Worm (Caenorhabditis elegans): ENCODE data around the gene Y54G2A.77.
"Not testable (repeated sequence)": the region's sequence is repeated elsewhere in the genome, so short reads cannot be mapped to it uniquely, and the experiment has no call there.

Gene Y54G2A.77

DNA sequence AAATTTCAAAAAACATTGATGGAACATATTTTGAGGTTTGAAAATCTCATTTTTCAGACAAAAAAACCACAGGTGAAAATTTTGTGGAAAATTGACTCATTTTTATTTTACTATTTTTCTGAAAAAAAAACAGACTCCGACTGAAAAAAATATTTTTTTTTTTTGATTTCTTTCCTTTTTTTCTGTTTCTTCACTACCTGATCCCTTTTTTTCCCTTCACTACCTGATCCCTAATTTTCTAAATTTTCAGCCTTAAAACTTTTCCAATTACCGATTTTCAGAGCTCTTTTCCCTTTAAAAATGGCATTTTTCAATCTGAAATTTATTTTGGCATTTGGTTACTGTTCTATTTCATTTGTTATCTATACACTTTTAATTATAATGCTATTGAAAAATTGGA is at the start of gene Y54G2A.77:
Gene Y54G2A.77, plus strand, starts transcription at position 301 of the 400 bp plus-strand sequence.
- TF ChIP-seq ceh-36 (tag; optimal IDR thresholded peaks at IDR 0.05) (no peak), sea-1 (GFP tag; conservative IDR thresholded peaks at IDR 0.05) (no peak), ceh-13 (GFP tag; optimal IDR thresholded peaks at IDR 0.05) (no peak), hmg-4 (GFP tag; optimal IDR thresholded peaks at IDR 0.05) (no peak), hmbx-1 (tag; optimal IDR thresholded peaks at IDR 0.05) (no peak), ama-1 (optimal IDR thresholded peaks at IDR 0.05) (no peak), scrt-1 (GFP tag; IDR thresholded peaks at IDR 0.05) (no peak), tbx-11 (GFP tag; IDR thresholded peaks at IDR 0.05) (no peak), pes-1 (GFP tag; IDR thresholded peaks at IDR 0.05) (no peak), flt-1 (GFP tag; IDR thresholded peaks at IDR 0.05) (no peak), F13C5.2 (tag; optimal IDR thresholded peaks at IDR 0.05) (no peak), aly-1 (tag; optimal IDR thresholded peaks at IDR 0.05) (no peak)

DNA sequence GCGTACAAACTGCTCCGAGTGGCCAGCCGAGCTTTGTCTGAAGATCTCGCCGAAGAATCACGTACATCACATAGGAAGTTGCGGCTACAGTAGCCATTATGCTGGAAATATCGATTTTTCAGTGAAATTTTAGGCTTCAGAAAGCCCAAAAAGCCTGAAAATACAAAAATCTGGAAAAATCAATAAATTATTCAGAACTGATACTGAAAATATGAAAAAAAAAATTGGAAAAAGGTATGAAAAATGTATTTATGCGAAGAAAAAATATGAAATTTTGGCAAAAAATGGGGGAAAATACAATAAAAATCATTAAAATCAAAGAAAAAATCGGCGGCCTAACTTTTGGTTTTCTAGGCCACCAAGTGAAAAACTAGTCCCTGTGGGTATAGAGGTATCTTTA is 49.5 kb upstream of the Y54G2A.77 start, which contains the start of gene Y94H6A.12:
Gene Y94H6A.12, minus strand, starts transcription at position 101 of the 400 bp plus-strand sequence.
- TF ChIP-seq tra-4 (tag; optimal IDR thresholded peaks at IDR 0.05) = no peak
- no peak for TF ChIP-seq tbx-37 (GFP tag; conservative IDR thresholded peaks at IDR 0.05)
- TF ChIP-seq ceh-13 (GFP tag; optimal IDR thresholded peaks at IDR 0.05) = no peak
- TF ChIP-seq hmg-4 (GFP tag; optimal IDR thresholded peaks at IDR 0.05) = no peak
- no peak for TF ChIP-seq scrt-1 (GFP tag; IDR thresholded peaks at IDR 0.05)
- no peak for TF ChIP-seq ets-7 (tag; optimal IDR thresholded peaks at IDR 0.05)
- no peak for TF ChIP-seq ceh-36 (tag; optimal IDR thresholded peaks at IDR 0.05)
- TF ChIP-seq F13C5.2 (tag; optimal IDR thresholded peaks at IDR 0.05) = no peak
- TF ChIP-seq B0310.2 (tag; optimal IDR thresholded peaks at IDR 0.05) = no peak
- no peak for TF ChIP-seq flt-1 (GFP tag; IDR thresholded peaks at IDR 0.05)
- no peak for TF ChIP-seq sea-1 (GFP tag; conservative IDR thresholded peaks at IDR 0.05)
- TF ChIP-seq ama-1 (optimal IDR thresholded peaks at IDR 0.05) = no peak

DNA sequence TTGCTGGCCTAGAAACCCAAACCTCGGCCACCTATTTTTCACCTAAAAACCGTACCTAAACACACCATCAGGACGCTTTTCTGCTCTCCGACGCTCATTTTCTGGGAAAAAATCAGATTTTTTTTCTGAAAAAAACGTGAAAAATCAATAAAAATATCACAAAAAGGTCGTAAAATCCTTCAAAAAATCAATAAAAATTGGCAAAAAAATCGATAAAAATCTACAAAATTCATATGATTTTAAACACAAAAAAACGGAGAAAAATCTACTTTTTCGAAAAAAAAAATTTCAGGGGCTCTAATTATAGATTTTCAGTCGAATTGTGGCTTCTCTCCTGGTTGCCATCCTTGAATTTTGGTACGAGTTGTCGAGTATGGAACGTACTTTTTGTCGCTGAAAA is 46.0 kb upstream of the Y54G2A.77 start, which contains the start of gene Y94H6A.7:
Gene Y94H6A.7, minus strand, starts transcription at position 101 of the 400 bp plus-strand sequence.
- TF ChIP-seq scrt-1 (GFP tag; IDR thresholded peaks at IDR 0.05); tbx-11 (GFP tag; IDR thresholded peaks at IDR 0.05); hmbx-1 (tag; optimal IDR thresholded peaks at IDR 0.05): not testable (repeated sequence)

DNA sequence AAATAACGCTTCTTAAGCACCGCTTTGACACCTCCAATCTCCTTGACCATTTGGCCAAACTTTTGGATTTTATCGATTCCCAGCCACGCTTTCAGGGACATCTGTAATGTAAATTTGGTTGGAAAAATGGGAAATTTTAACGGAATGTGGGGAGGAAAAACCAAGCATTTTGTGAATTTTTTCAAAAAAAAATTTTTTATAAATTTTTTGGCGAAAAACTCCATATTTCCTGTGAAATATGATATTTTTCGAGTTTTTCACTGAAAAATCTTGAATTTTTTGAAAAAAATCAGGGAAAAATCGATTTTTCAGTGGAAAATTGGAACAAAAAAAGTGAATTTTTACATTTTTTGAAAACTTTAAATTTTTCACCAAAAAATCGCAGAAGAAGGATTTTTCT is 42.7 kb upstream of the Y54G2A.77 start, which contains the start of gene ndua-12:
Gene ndua-12, minus strand, starts transcription at position 101 of the 400 bp plus-strand sequence.
- not testable (repeated sequence) for TF ChIP-seq flt-1 (GFP tag; IDR thresholded peaks at IDR 0.05); scrt-1 (GFP tag; IDR thresholded peaks at IDR 0.05); ceh-36 (tag; optimal IDR thresholded peaks at IDR 0.05)

DNA sequence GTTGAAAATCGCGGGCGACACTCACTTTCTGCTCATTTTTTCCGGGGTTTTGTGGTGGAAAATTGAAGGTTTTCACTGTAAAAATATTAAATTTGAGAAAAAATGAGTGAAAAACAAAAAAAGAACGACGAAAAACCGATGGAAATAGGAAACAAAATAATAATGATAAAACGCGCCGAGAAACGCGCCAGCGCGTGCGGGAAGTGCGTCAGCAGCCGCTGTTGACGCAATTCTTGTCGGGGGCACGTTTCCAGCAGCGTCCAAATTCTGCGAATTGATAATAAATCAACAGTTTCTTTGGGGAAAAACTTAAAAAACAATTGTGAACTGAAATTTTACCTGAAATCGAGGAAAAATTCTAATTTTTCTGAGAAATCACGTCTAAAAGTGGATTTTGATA is 36.7 kb upstream of the Y54G2A.77 start, which contains the start of gene ubxn-2:
Gene ubxn-2, minus strand, starts transcription at position 36 of the 400 bp plus-strand sequence.
- peak; percentile 58 for TF ChIP-seq F13C5.2 (tag; optimal IDR thresholded peaks at IDR 0.05)
- TF ChIP-seq tbx-37 (GFP tag; conservative IDR thresholded peaks at IDR 0.05) = peak; percentile 50
- TF ChIP-seq hmbx-1 (tag; optimal IDR thresholded peaks at IDR 0.05) = no peak

DNA sequence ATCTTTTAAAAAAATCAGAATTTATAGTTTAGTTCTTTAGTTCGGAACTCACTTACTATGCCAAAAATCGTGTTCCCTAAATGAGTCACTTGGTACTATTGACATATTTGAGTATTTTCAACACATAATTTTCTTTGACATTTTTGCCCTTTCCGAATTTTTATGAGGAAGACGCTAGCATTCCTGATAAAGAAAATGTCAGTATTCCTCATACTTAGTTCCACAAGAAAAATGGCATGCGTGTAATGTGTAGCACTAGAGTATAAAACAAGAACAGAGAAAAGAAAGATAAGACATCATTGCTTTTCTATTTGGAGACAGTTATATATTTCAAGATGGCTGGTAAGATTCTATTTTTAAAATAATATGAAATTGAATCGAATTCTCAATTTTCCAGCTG is 32.5 kb upstream of the Y54G2A.77 start, which contains the start of gene Y94H6A.2:
Gene Y94H6A.2, plus strand, starts transcription at position 336 of the 400 bp plus-strand sequence.
- TF ChIP-seq hmbx-1 (tag; optimal IDR thresholded peaks at IDR 0.05) = no peak
- no peak for TF ChIP-seq F13C5.2 (tag; optimal IDR thresholded peaks at IDR 0.05)
- TF ChIP-seq flt-1 (GFP tag; IDR thresholded peaks at IDR 0.05) = no peak
- TF ChIP-seq pes-1 (GFP tag; IDR thresholded peaks at IDR 0.05) = no peak
- no peak for TF ChIP-seq scrt-1 (GFP tag; IDR thresholded peaks at IDR 0.05)
- TF ChIP-seq tbx-11 (GFP tag; IDR thresholded peaks at IDR 0.05) = no peak
- no peak for TF ChIP-seq hnd-1 (tag; optimal IDR thresholded peaks at IDR 0.05)
- no peak for TF ChIP-seq ceh-36 (tag; optimal IDR thresholded peaks at IDR 0.05)
- TF ChIP-seq ets-7 (tag; optimal IDR thresholded peaks at IDR 0.05) = no peak
- no peak for TF ChIP-seq tra-4 (tag; optimal IDR thresholded peaks at IDR 0.05)
- no peak for TF ChIP-seq ama-1 (optimal IDR thresholded peaks at IDR 0.05)
- TF ChIP-seq B0310.2 (tag; optimal IDR thresholded peaks at IDR 0.05) = no peak
- TF ChIP-seq ceh-13 (GFP tag; optimal IDR thresholded peaks at IDR 0.05) = no peak
- TF ChIP-seq aly-1 (tag; optimal IDR thresholded peaks at IDR 0.05) = no peak

DNA sequence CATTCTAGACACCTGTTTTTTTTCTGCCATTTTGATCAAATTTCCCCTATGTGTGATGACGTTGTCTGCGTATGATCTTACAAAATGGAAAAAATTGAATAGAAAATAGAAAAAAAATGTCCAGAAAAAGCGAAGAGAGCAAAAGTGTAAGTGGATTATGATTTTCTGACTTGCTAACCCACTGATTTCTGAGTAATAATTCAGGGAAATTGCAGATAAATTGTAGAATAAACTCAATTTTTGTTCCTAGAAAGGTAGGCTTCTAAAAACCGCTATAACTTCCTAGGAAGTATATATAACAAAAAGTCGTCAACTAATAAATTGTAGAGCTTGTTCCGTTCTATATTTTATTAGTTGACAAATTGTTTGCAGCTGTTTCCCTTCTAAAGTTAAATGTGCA is 27.8 kb upstream of the Y54G2A.77 start:
- TF ChIP-seq tbx-37 (GFP tag; conservative IDR thresholded peaks at IDR 0.05) = no peak
- TF ChIP-seq flt-1 (GFP tag; IDR thresholded peaks at IDR 0.05) = no peak
- TF ChIP-seq pes-1 (GFP tag; IDR thresholded peaks at IDR 0.05) = no peak
- no peak for TF ChIP-seq B0310.2 (tag; optimal IDR thresholded peaks at IDR 0.05)
- no peak for TF ChIP-seq F13C5.2 (tag; optimal IDR thresholded peaks at IDR 0.05)

DNA sequence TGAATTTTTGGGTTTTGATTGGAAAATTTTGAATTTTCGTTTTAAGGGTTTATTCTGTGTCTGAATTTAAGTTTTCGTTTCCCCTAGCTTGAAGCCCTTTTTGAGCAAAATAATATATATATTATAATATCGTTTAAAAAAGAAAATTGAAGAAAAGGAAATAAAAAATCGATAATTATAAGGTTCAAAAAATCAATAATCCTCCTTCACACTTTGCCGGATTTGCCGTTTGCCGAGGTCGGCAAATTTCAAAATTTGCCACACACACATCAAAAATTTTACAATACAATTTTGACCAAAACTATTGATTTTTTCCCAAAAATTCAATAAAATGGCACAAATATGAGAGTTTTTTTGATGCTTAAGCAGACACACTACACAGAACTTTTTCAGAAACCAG is 25.9 kb upstream of the Y54G2A.77 start:
- no peak for TF ChIP-seq tbx-37 (GFP tag; conservative IDR thresholded peaks at IDR 0.05)

DNA sequence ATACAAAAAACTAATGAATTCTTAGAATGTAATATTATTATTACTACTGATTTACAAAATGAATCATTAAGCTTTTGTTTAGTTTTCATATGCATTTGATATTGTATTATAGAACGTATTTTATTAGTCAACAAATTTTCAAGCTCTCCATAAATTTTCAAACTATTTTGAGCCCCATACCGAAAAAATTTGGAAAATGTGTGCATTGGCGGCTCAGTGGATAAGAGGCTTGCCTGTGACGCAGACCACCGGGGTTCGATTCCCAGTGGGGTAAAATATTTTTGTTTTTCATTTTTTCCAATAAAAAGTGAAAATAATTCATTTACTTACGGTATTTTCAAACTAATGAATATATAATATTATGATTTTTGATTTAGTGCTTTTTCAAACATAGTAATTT is 24.0 kb upstream of the Y54G2A.77 start:
- no peak for TF ChIP-seq ceh-36 (tag; optimal IDR thresholded peaks at IDR 0.05)
- no peak for TF ChIP-seq tbx-11 (GFP tag; IDR thresholded peaks at IDR 0.05)
- TF ChIP-seq pes-1 (GFP tag; IDR thresholded peaks at IDR 0.05) = no peak
- TF ChIP-seq hnd-1 (tag; optimal IDR thresholded peaks at IDR 0.05) = no peak
- TF ChIP-seq aly-1 (tag; optimal IDR thresholded peaks at IDR 0.05) = no peak
- no peak for TF ChIP-seq tbx-37 (GFP tag; conservative IDR thresholded peaks at IDR 0.05)
- no peak for TF ChIP-seq tra-4 (tag; optimal IDR thresholded peaks at IDR 0.05)
